Worm (Caenorhabditis elegans) whole organism, L3 larva: ENCODE measurements around the gene asp-14.
A peak's percentile ranks its signal among the peaks of the same experiment; 100 is the strongest.

Experiments used
- R02D3.7 ChIP-seq: fragments of 150-350 bp; optimal IDR thresholded peaks from 2 replicates; lab custom pipeline; 2014; ENCODE audit warnings: missing biosample characterization, missing genetic modification characterization
- aly-2 ChIP-seq: fragments of 150-350 bp; optimal IDR thresholded peaks from 2 replicates; lab custom pipeline; 2014; ENCODE audit warnings: missing biosample characterization, missing genetic modification characterization
- ama-1 ChIP-seq: fragments of 150-350 bp; optimal IDR thresholded peaks from 2 replicates; lab custom pipeline; 2018
- ceh-16 ChIP-seq: sonication (generic microtip); optimal IDR thresholded peaks from 2 replicates; lab custom pipeline; 2017; ENCODE audit warnings: missing biosample characterization, missing genetic modification characterization
- ceh-28 ChIP-seq: fragments of 150-350 bp; optimal IDR thresholded peaks from 2 replicates; lab custom pipeline; 2014; ENCODE audit warnings: missing biosample characterization, missing genetic modification reagents, missing genetic modification characterization
- ceh-9 ChIP-seq: sonication (generic microtip); optimal IDR thresholded peaks from 2 replicates; lab custom pipeline; 2018; ENCODE audit warnings: missing biosample characterization, missing genetic modification characterization
- egl-27 ChIP-seq: sonication (generic microtip); optimal IDR thresholded peaks from 4 replicates; lab custom pipeline; 2017; ENCODE audit warnings: missing biosample characterization, missing genetic modification reagents, missing genetic modification characterization
- egl-5 ChIP-seq: fragments of 150-350 bp; optimal IDR thresholded peaks from 2 replicates; lab custom pipeline; 2017; ENCODE audit warnings: missing biosample characterization, missing genetic modification reagents, missing genetic modification characterization, inconsistent platforms
- elt-1 ChIP-seq: fragments of 150-350 bp; optimal IDR thresholded peaks from 2 replicates; lab custom pipeline; 2014; ENCODE audit warnings: missing biosample characterization, missing genetic modification characterization
- elt-2 ChIP-seq: sonication (generic microtip); optimal IDR thresholded peaks from 2 replicates; lab custom pipeline; 2016; ENCODE audit warnings: missing genetic modification reagents, mild to moderate bottlenecking, missing genetic modification characterization, missing compliant biosample characterization
- elt-3 ChIP-seq, 3 experiments: fragments of 150-350 bp in 1 of 3; sonication (generic microtip) in 2 of 3; optimal IDR thresholded peaks; 2 replicates in 2 of 3; 4 replicates in 1 of 3; lab custom pipeline; 2014 to 2017; ENCODE audit warnings: missing biosample characterization in 3 of 3, missing genetic modification characterization in 3 of 3
- eor-1 ChIP-seq, 2 experiments: fragments of 150-350 bp; optimal IDR thresholded peaks; 2 replicates each; lab custom pipeline; 2014 to 2018; ENCODE audit warnings: missing biosample characterization in 2 of 2, missing genetic modification characterization in 2 of 2
- hmg-11 ChIP-seq: sonication (generic microtip); optimal IDR thresholded peaks from 2 replicates; lab custom pipeline; 2016; ENCODE audit warnings: missing genetic modification characterization, missing compliant biosample characterization
- jun-1 ChIP-seq: fragments of 150-350 bp; optimal IDR thresholded peaks from 2 replicates; lab custom pipeline; 2014; ENCODE audit warnings: missing biosample characterization, missing genetic modification reagents, missing genetic modification characterization
- lin-15B ChIP-seq: fragments of 150-350 bp; optimal IDR thresholded peaks from 2 replicates; lab custom pipeline; 2014; ENCODE audit warnings: missing biosample characterization, missing genetic modification characterization
- lin-39 ChIP-seq: fragments of 150-350 bp; optimal IDR thresholded peaks from 2 replicates; lab custom pipeline; 2018; ENCODE audit warnings: missing biosample characterization, missing genetic modification reagents, missing genetic modification characterization
- mdl-1 ChIP-seq: fragments of 150-350 bp; optimal IDR thresholded peaks from 2 replicates; lab custom pipeline; 2014; ENCODE audit warnings: missing biosample characterization, missing genetic modification characterization
- nfya-1 ChIP-seq: sonication (generic microtip); optimal IDR thresholded peaks from 2 replicates; lab custom pipeline; 2017; ENCODE audit warnings: missing genetic modification characterization, mild to moderate bottlenecking, missing compliant biosample characterization, antibody characterized with exemption, moderate library complexity; ENCODE audit not compliant: insufficient read depth
- nhr-12 ChIP-seq: fragments of 150-350 bp; optimal IDR thresholded peaks from 2 replicates; lab custom pipeline; 2014; ENCODE audit warnings: missing biosample characterization, missing genetic modification characterization
- nhr-23 ChIP-seq: fragments of 150-350 bp; optimal IDR thresholded peaks from 2 replicates; lab custom pipeline; 2014; ENCODE audit warnings: missing biosample characterization, missing genetic modification reagents, missing genetic modification characterization
- nhr-237 ChIP-seq: fragments of 150-350 bp; optimal IDR thresholded peaks from 2 replicates; lab custom pipeline; 2014; ENCODE audit warnings: missing biosample characterization, missing genetic modification characterization
- nhr-25 ChIP-seq: sonication (generic microtip); optimal IDR thresholded peaks from 2 replicates; lab custom pipeline; 2017; ENCODE audit warnings: missing biosample characterization, missing genetic modification characterization
- nhr-28 ChIP-seq: fragments of 150-350 bp; optimal IDR thresholded peaks from 2 replicates; lab custom pipeline; 2014; ENCODE audit warnings: missing biosample characterization, missing genetic modification characterization
- nhr-43 ChIP-seq: sonication (generic microtip); optimal IDR thresholded peaks from 2 replicates; lab custom pipeline; 2016; ENCODE audit warnings: mild to moderate bottlenecking, missing genetic modification characterization, missing compliant biosample characterization; ENCODE audit not compliant: poor library complexity, severe bottlenecking
- nhr-67 ChIP-seq: fragments of 150-350 bp; optimal IDR thresholded peaks from 2 replicates; lab custom pipeline; 2014; ENCODE audit warnings: missing biosample characterization, missing genetic modification characterization
- nhr-77 ChIP-seq: fragments of 150-350 bp; optimal IDR thresholded peaks from 2 replicates; lab custom pipeline; 2014; ENCODE audit warnings: missing biosample characterization, missing genetic modification characterization
- pha-4 ChIP-seq: fragments of 150-350 bp; optimal IDR thresholded peaks from 2 replicates; lab custom pipeline; 2014; ENCODE audit warnings: missing biosample characterization, missing genetic modification reagents, missing genetic modification characterization
- pqm-1 ChIP-seq: fragments of 150-350 bp; optimal IDR thresholded peaks from 2 replicates; lab custom pipeline; 2017; ENCODE audit warnings: missing biosample characterization, missing genetic modification characterization, inconsistent platforms
- sea-2 ChIP-seq: fragments of 150-350 bp; sonication (generic microtip); optimal IDR thresholded peaks from 4 replicates; lab custom pipeline; 2014; ENCODE audit warnings: missing biosample characterization, missing genetic modification reagents, missing genetic modification characterization
- skn-1 ChIP-seq: fragments of 150-350 bp; optimal IDR thresholded peaks from 2 replicates; lab custom pipeline; 2014; ENCODE audit warnings: missing biosample characterization, missing genetic modification characterization
- snpc-4 ChIP-seq: fragments of 150-350 bp; optimal IDR thresholded peaks from 2 replicates; lab custom pipeline; 2014; ENCODE audit warnings: missing biosample characterization, missing genetic modification characterization
- tbx-2 ChIP-seq: sonication (generic microtip); optimal IDR thresholded peaks from 2 replicates; lab custom pipeline; 2016; ENCODE audit warnings: mild to moderate bottlenecking, missing genetic modification characterization, missing compliant biosample characterization
- unc-39 ChIP-seq: sonication (generic microtip); optimal IDR thresholded peaks from 4 replicates; lab custom pipeline; 2017; ENCODE audit warnings: missing biosample characterization, missing genetic modification characterization
- unc-62 ChIP-seq: fragments of 150-350 bp; sonication (generic microtip); optimal IDR thresholded peaks from 4 replicates; lab custom pipeline; 2014; ENCODE audit warnings: missing biosample characterization, missing genetic modification reagents, missing genetic modification characterization
- ztf-4 ChIP-seq: fragments of 150-350 bp; optimal IDR thresholded peaks from 2 replicates; lab custom pipeline; 2014; ENCODE audit warnings: missing biosample characterization, missing genetic modification characterization

Gene asp-14

DNA sequence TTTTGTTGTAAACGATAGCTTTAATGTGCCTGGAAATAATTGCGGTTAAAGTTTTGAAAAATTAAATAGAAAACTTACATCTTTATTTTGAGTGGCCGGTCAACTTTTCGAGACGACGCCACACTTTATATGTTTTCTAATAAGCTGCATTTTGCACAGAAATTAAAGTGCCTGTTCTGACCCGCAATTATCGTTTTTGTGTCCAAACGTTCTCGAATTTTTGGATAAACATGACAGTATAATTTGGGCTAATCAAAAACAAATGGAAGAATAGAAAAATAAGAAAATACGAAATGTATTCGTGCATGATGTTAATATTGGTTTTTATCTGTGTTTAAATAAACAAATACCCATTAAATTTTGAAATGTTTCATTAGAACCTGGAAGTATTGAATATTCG, 25.8 kb downstream of the asp-14 start, which contains the start of gene K10C2.12:
Gene K10C2.12, minus strand, starts transcription at position 101 of the 400 bp plus-strand sequence.
- TF ChIP-seq elt-2 (no peak), ama-1 (lab: Kevin White, UChicago) (no peak), nhr-23 (no peak), ceh-9 (no peak), nhr-67 (tag; lab: Kevin White, UChicago) (no peak), egl-27 (no peak), ceh-28 (tag; lab: Kevin White, UChicago) (no peak), nhr-12 (tag; lab: Kevin White, UChicago) (no peak), nhr-43 (tag; lab: Kevin White, UChicago) (no peak), unc-62 (GFP tag; lab: Kevin White, UChicago) (no peak), egl-5 (tag; lab: Kevin White, UChicago) (no peak)
- TF ChIP-seq, all 47 proteins: peak for 0

- TF ChIP-seq egl-27 (no peak), elt-2 (no peak), pqm-1 (tag; lab: Kevin White, UChicago) (no peak), lin-39 (no peak), hmg-11 (no peak), lin-15B (tag; lab: Kevin White, UChicago) (no peak), R02D3.7 (tag; lab: Kevin White, UChicago) (no peak), nhr-43 (tag; lab: Kevin White, UChicago) (no peak), unc-39 (tag; lab: Kevin White, UChicago) (no peak), nhr-25 (tag; lab: Kevin White, UChicago) (no peak), mdl-1 (tag; lab: Kevin White, UChicago) (no peak), snpc-4 (tag; lab: Kevin White, UChicago) (no peak), skn-1 (tag; lab: Kevin White, UChicago) (no peak), nhr-237 (no peak), nfya-1 (no peak), ceh-16 (tag; lab: Kevin White, UChicago) (no peak)
Measured at ce11 chrX:6419113-6419512, 27.4 kb downstream of the asp-14 start.

- TF ChIP-seq nhr-25 (tag; lab: Kevin White, UChicago) (peak; percentile 63), elt-3 (tag; optimal IDR thresholded peaks at IDR 0.05; lab: Kevin White, UChicago) (peak in 1 of 3 experiments; percentile 48), R02D3.7 (tag; lab: Kevin White, UChicago) (no peak), nhr-23 (peak; percentile 43), jun-1 (no peak)
Measured at ce11 chrX:6416357-6417087, 29.9 kb downstream of the asp-14 start, which contains the start of gene T22E5.6. T22E5.6 (minus strand) TSS chrX:6416407.

DNA sequence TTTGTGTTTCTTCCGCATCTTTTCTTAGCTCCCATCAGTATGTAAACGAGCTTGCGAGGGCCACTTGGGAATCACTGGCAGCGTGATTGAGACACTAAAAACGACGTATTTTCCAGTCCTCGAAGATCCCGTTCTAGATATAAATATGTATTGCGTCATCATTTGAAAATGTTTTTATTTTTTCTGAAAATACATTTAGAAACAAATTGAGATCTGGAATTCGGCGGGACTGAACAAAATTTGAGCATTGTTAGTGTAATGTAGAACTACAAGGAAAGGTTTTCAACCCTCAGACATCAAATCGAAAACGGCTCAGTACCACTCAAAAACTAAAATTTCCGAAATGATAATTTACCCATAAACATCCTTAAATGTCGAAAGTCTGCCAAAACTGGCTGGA, 32.9 kb downstream of the asp-14 start:
- no peak for TF ChIP-seq unc-62 (GFP tag; lab: Kevin White, UChicago)
- no peak for TF ChIP-seq ceh-9
- no peak for TF ChIP-seq hmg-11
- TF ChIP-seq ztf-4 (tag; lab: Kevin White, UChicago) = no peak
- TF ChIP-seq lin-39 = peak; percentile 31
- no peak for TF ChIP-seq ama-1 (lab: Kevin White, UChicago)
- no peak for TF ChIP-seq elt-3 (tag; optimal IDR thresholded peaks at IDR 0.05; lab: Kevin White, UChicago)
- TF ChIP-seq elt-1 (tag; lab: Kevin White, UChicago) = peak; percentile 11
- TF ChIP-seq nhr-77 (tag; lab: Kevin White, UChicago) = no peak
- TF ChIP-seq aly-2 = no peak
- TF ChIP-seq nhr-28 (tag; lab: Kevin White, UChicago) = no peak
- no peak for TF ChIP-seq pha-4
- TF ChIP-seq, all 47 proteins: peak for 2

- TF ChIP-seq ceh-28 (tag; lab: Kevin White, UChicago) = no peak
- TF ChIP-seq elt-2 = no peak
- TF ChIP-seq lin-39 = no peak
- no peak for TF ChIP-seq eor-1 (tag; optimal IDR thresholded peaks at IDR 0.05; lab: Kevin White, UChicago)
- TF ChIP-seq ceh-16 (tag; lab: Kevin White, UChicago) = no peak
- no peak for TF ChIP-seq tbx-2
- TF ChIP-seq unc-62 (GFP tag; lab: Kevin White, UChicago) = no peak
- no peak for TF ChIP-seq sea-2
Measured at ce11 chrX:6412575-6412974, 33.9 kb downstream of the asp-14 start, which contains the start of gene T22E5.1. T22E5.1 (plus strand) TSS chrX:6412875.
